Worm (Caenorhabditis elegans) whole organism, early embryonic: Measurements from ENCODE around the gene F42C5.6.

Experiments
- B0310.2 ChIP-seq: sonication (generic microtip); optimal IDR thresholded peaks from 2 replicates; lab custom pipeline; 2016; ENCODE audit warnings: mild to moderate bottlenecking, missing genetic modification characterization, missing compliant biosample characterization
- F13C5.2 ChIP-seq: sonication (generic microtip); optimal IDR thresholded peaks from 2 replicates; lab custom pipeline; 2017; ENCODE audit warnings: mild to moderate bottlenecking, missing genetic modification characterization, inconsistent platforms, missing compliant biosample characterization
- aly-1 ChIP-seq: sonication (generic microtip); optimal IDR thresholded peaks from 2 replicates; lab custom pipeline; 2016; ENCODE audit warnings: missing genetic modification characterization, missing compliant biosample characterization
- ama-1 ChIP-seq: fragments of 150-350 bp; optimal IDR thresholded peaks from 2 replicates; lab custom pipeline; 2014
- ceh-13 ChIP-seq: fragments of 200-800 bp; sonication (Bioruptor generic); optimal IDR thresholded peaks from 2 replicates; lab custom pipeline; 2018; ENCODE audit warnings: mild to moderate bottlenecking, missing genetic modification characterization, missing compliant biosample characterization
- ceh-36 ChIP-seq: sonication (generic microtip); optimal IDR thresholded peaks from 2 replicates; lab custom pipeline; 2016; ENCODE audit warnings: missing genetic modification characterization, inconsistent platforms, missing compliant biosample characterization
- ets-7 ChIP-seq: sonication (generic microtip); optimal IDR thresholded peaks from 2 replicates; lab custom pipeline; 2016; ENCODE audit warnings: missing genotype, missing genetic modification characterization, missing compliant biosample characterization
- flt-1 ChIP-seq: fragments of 200-800 bp; sonication (Bioruptor generic); IDR thresholded peaks from 2 replicates; pipeline ENCODE4 v1.3.6; 2022; ENCODE audit warnings: missing genetic modification characterization, missing compliant biosample characterization
- hmbx-1 ChIP-seq: sonication (generic microtip); optimal IDR thresholded peaks from 2 replicates; lab custom pipeline; 2016; ENCODE audit warnings: mild to moderate bottlenecking, missing genetic modification characterization, missing compliant biosample characterization
- hmg-4 ChIP-seq: fragments of 200-800 bp; sonication (Bioruptor generic); optimal IDR thresholded peaks from 2 replicates; lab custom pipeline; 2018; ENCODE audit warnings: mild to moderate bottlenecking, missing genetic modification characterization, missing compliant biosample characterization
- hnd-1 ChIP-seq: sonication (generic microtip); optimal IDR thresholded peaks from 2 replicates; lab custom pipeline; 2016; ENCODE audit warnings: missing genetic modification characterization, missing compliant biosample characterization
- pes-1 ChIP-seq: fragments of 200-800 bp; sonication (Bioruptor generic); IDR thresholded peaks from 2 replicates; pipeline ENCODE4 v1.3.6; 2022; ENCODE audit warnings: missing genetic modification reagents, missing genetic modification characterization, missing compliant biosample characterization
- scrt-1 ChIP-seq: fragments of 200-800 bp; sonication (Bioruptor generic); IDR thresholded peaks from 2 replicates; pipeline ENCODE4 v1.3.6; 2022; ENCODE audit warnings: missing genetic modification characterization, missing compliant biosample characterization
- sea-1 ChIP-seq: fragments of 200-800 bp; sonication (Bioruptor generic); conservative IDR thresholded peaks from 2 replicates; pipeline ENCODE4 v1.3.6; 2022; ENCODE audit warnings: missing genetic modification characterization, missing compliant biosample characterization
- tbx-11 ChIP-seq: fragments of 200-800 bp; sonication (Bioruptor generic); IDR thresholded peaks from 2 replicates; pipeline ENCODE4 v1.3.6; 2022; ENCODE audit warnings: missing genetic modification characterization, missing compliant biosample characterization
- tbx-37 ChIP-seq: fragments of 200-800 bp; sonication (Bioruptor generic); conservative IDR thresholded peaks from 2 replicates; pipeline ENCODE4 v1.3.6; 2022; ENCODE audit warnings: missing genetic modification reagents, missing genetic modification characterization, missing compliant biosample characterization
- tra-4 ChIP-seq: sonication (generic microtip); optimal IDR thresholded peaks from 2 replicates; lab custom pipeline; 2017; ENCODE audit warnings: missing genetic modification characterization, missing compliant biosample characterization

The F42C5.6 gene

ce11 chrIV:7310410-7310809 lies 1.5 kb upstream of the F42C5.6 start, which contains the start of gene grl-4:
Gene grl-4, minus strand, starts transcription at chrIV:7310760.
- TF ChIP-seq ceh-13 (GFP tag; lab: Kevin White, UChicago), result no peak
- TF ChIP-seq hmg-4 (GFP tag; lab: Kevin White, UChicago), result no peak
- TF ChIP-seq pes-1, result no peak
- no peak for TF ChIP-seq B0310.2 (tag; lab: Kevin White, UChicago)

ce11 chrIV:7309678-7310077 lies 804 bp upstream of the F42C5.6 start:
- TF ChIP-seq sea-1 (GFP tag; lab: Robert Waterston, UW) (no peak), tbx-37 (GFP tag; lab: Robert Waterston, UW) (no peak), tra-4 (tag; lab: Kevin White, UChicago) (no peak), scrt-1 (no peak), pes-1 (no peak), flt-1 (GFP tag; lab: Robert Waterston, UW) (no peak)

- TF ChIP-seq hnd-1 (tag; lab: Kevin White, UChicago), result no peak
- TF ChIP-seq B0310.2 (tag; lab: Kevin White, UChicago), result no peak
- TF ChIP-seq ets-7, result no peak
- no peak for TF ChIP-seq flt-1 (GFP tag; lab: Robert Waterston, UW)
- TF ChIP-seq aly-1 (tag; lab: Kevin White, UChicago), result no peak
- no peak for TF ChIP-seq tbx-11 (GFP tag; lab: Robert Waterston, UW)
- TF ChIP-seq F13C5.2 (tag; lab: Kevin White, UChicago), result no peak
- no peak for TF ChIP-seq tra-4 (tag; lab: Kevin White, UChicago)
- no peak for TF ChIP-seq scrt-1
- TF ChIP-seq tbx-37 (GFP tag; lab: Robert Waterston, UW), result no peak
- no peak for TF ChIP-seq ama-1 (lab: Kevin White, UChicago)
These were observed 3.5 kb downstream of the F42C5.6 start, which contains the start of gene npr-27 for ce11 chrIV:7305325-7305724. Gene npr-27, plus strand, starts transcription at chrIV:7305625.

ce11 chrIV:7301481-7301880 lies 7.4 kb downstream of the F42C5.6 start:
- no peak for TF ChIP-seq ama-1 (lab: Kevin White, UChicago)
- TF ChIP-seq sea-1 (GFP tag; lab: Robert Waterston, UW), result no peak
- TF ChIP-seq ceh-13 (GFP tag; lab: Kevin White, UChicago), result no peak
- no peak for TF ChIP-seq hmg-4 (GFP tag; lab: Kevin White, UChicago)
- TF ChIP-seq F13C5.2 (tag; lab: Kevin White, UChicago), result no peak
- TF ChIP-seq pes-1, result no peak
- no peak for TF ChIP-seq B0310.2 (tag; lab: Kevin White, UChicago)
- TF ChIP-seq hmbx-1 (tag; lab: Kevin White, UChicago), result no peak
- TF ChIP-seq tbx-11 (GFP tag; lab: Robert Waterston, UW), result no peak
- no peak for TF ChIP-seq ceh-36 (tag; lab: Kevin White, UChicago)
- TF ChIP-seq scrt-1, result no peak
- no peak for TF ChIP-seq flt-1 (GFP tag; lab: Robert Waterston, UW)
- TF ChIP-seq aly-1 (tag; lab: Kevin White, UChicago), result no peak
- no peak for TF ChIP-seq hnd-1 (tag; lab: Kevin White, UChicago)

ce11 chrIV:7294121-7294520 lies 14.8 kb downstream of the F42C5.6 start, which contains the start of gene F42C5.5:
Gene F42C5.5, minus strand, starts transcription at chrIV:7294221.
- TF ChIP-seq ets-7 (no peak), hmg-4 (GFP tag; lab: Kevin White, UChicago) (no peak), tbx-37 (GFP tag; lab: Robert Waterston, UW) (no peak), ceh-13 (GFP tag; lab: Kevin White, UChicago) (no peak), sea-1 (GFP tag; lab: Robert Waterston, UW) (no peak), scrt-1 (no peak), pes-1 (no peak), B0310.2 (tag; lab: Kevin White, UChicago) (no peak)

ce11 chrIV:7291957-7292356 lies 16.9 kb downstream of the F42C5.6 start, which contains the start of gene F42C5.4:
Gene F42C5.4, minus strand, starts transcription at chrIV:7292127.
- no peak for TF ChIP-seq pes-1

- no peak for TF ChIP-seq hnd-1 (tag; lab: Kevin White, UChicago)
- no peak for TF ChIP-seq hmbx-1 (tag; lab: Kevin White, UChicago)
- TF ChIP-seq hmg-4 (GFP tag; lab: Kevin White, UChicago), result no peak
- no peak for TF ChIP-seq tbx-11 (GFP tag; lab: Robert Waterston, UW)
- no peak for TF ChIP-seq B0310.2 (tag; lab: Kevin White, UChicago)
- TF ChIP-seq ceh-13 (GFP tag; lab: Kevin White, UChicago), result no peak
- no peak for TF ChIP-seq tbx-37 (GFP tag; lab: Robert Waterston, UW)
- no peak for TF ChIP-seq tra-4 (tag; lab: Kevin White, UChicago)
- TF ChIP-seq aly-1 (tag; lab: Kevin White, UChicago), result no peak
- TF ChIP-seq scrt-1, result no peak
- TF ChIP-seq ama-1 (lab: Kevin White, UChicago), result no peak
- no peak for TF ChIP-seq flt-1 (GFP tag; lab: Robert Waterston, UW)
These were observed 17.8 kb downstream of the F42C5.6 start for ce11 chrIV:7291066-7291465.

- TF ChIP-seq hmbx-1 (tag; lab: Kevin White, UChicago) (no peak), hnd-1 (tag; lab: Kevin White, UChicago) (no peak), scrt-1 (no peak), tra-4 (tag; lab: Kevin White, UChicago) (no peak), pes-1 (no peak), aly-1 (tag; lab: Kevin White, UChicago) (no peak), ceh-36 (tag; lab: Kevin White, UChicago) (no peak), tbx-11 (GFP tag; lab: Robert Waterston, UW) (no peak), ets-7 (no peak), flt-1 (GFP tag; lab: Robert Waterston, UW) (no peak), hmg-4 (GFP tag; lab: Kevin White, UChicago) (no peak), ama-1 (lab: Kevin White, UChicago) (no peak), sea-1 (GFP tag; lab: Robert Waterston, UW) (no peak), ceh-13 (GFP tag; lab: Kevin White, UChicago) (no peak), B0310.2 (tag; lab: Kevin White, UChicago) (no peak), F13C5.2 (tag; lab: Kevin White, UChicago) (no peak)
These were observed 21.4 kb downstream of the F42C5.6 start, which contains the start of gene F42C5.3 for ce11 chrIV:7287474-7287873. Gene F42C5.3, minus strand, starts transcription at chrIV:7287574.
